Fruit fly (Drosophila melanogaster) whole organism, prepupa: ENCODE results near the gene Pak.

Source experiments
- CG11902 ChIP-seq: fragments of 200-800 bp; sonication (Bioruptor generic); optimal IDR thresholded peaks from 3 replicates; lab custom pipeline; 2016; ENCODE audit warnings: missing biosample characterization, missing genetic modification characterization
- CG16779 ChIP-seq: fragments of 200-800 bp; sonication (Bioruptor generic); optimal IDR thresholded peaks from 3 replicates; lab custom pipeline; 2017; ENCODE audit warnings: missing biosample characterization, mild to moderate bottlenecking, missing genetic modification characterization
- CG32006 ChIP-seq: fragments of 200-800 bp; sonication (Bioruptor generic); optimal IDR thresholded peaks from 3 replicates; lab custom pipeline; 2017; ENCODE audit warnings: missing biosample characterization, mild to moderate bottlenecking, missing genetic modification characterization
- CG6808 ChIP-seq: fragments of 200-800 bp; sonication (Bioruptor generic); optimal IDR thresholded peaks from 3 replicates; lab custom pipeline; 2017; ENCODE audit warnings: missing biosample characterization, missing genetic modification characterization, mild to moderate bottlenecking, moderate library complexity, missing genetic modification reagents
- CG6854 ChIP-seq: fragments of 200-800 bp; sonication (Bioruptor generic); optimal IDR thresholded peaks from 2 replicates; lab custom pipeline; 2017; ENCODE audit warnings: missing biosample characterization, mild to moderate bottlenecking, missing genetic modification characterization
- Eip78C ChIP-seq: fragments of 200-800 bp; sonication (Bioruptor generic); peaks from one replicate; lab custom pipeline; 2016; ENCODE audit warnings: missing biosample characterization, missing genetic modification characterization
- Ets21C ChIP-seq: fragments of 200-800 bp; sonication (Bioruptor generic); optimal IDR thresholded peaks from 3 replicates; lab custom pipeline; 2016; ENCODE audit warnings: missing biosample characterization, missing genetic modification characterization
- Gug ChIP-seq: fragments of 200-800 bp; sonication (Bioruptor generic); IDR thresholded peaks from 2 replicates; pipeline ENCODE4 v1.3.6; 2022; ENCODE audit warnings: missing biosample characterization, missing genetic modification characterization
- Sox102F ChIP-seq: fragments of 200-800 bp; sonication (Bioruptor generic); optimal IDR thresholded peaks from 2 replicates; lab custom pipeline; 2016; ENCODE audit warnings: missing biosample characterization, mild to moderate bottlenecking, missing genetic modification characterization
- eg ChIP-seq: fragments of 200-800 bp; sonication (Bioruptor generic); IDR thresholded peaks from 3 replicates; pipeline ENCODE4 v1.3.6; 2022; ENCODE audit warnings: missing biosample characterization, missing genetic modification characterization
- spab ChIP-seq: fragments of 200-800 bp; sonication (Bioruptor generic); optimal IDR thresholded peaks from 2 replicates; lab custom pipeline; 2017; ENCODE audit warnings: missing biosample characterization, mild to moderate bottlenecking, missing genetic modification characterization, missing genetic modification reagents
- svp ChIP-seq: fragments of 200-800 bp; sonication (Bioruptor generic); peaks from one replicate; lab custom pipeline; 2016; ENCODE audit warnings: missing biosample characterization, missing genetic modification characterization
- topi ChIP-seq: fragments of 200-800 bp; sonication (Bioruptor generic); optimal IDR thresholded peaks from 3 replicates; lab custom pipeline; 2016; ENCODE audit warnings: missing biosample characterization, missing genetic modification characterization

- TF ChIP-seq topi (GFP tag; lab: Kevin White, UChicago) (no peak), CG6808 (GFP tag; lab: Kevin White, UChicago) (no peak), Sox102F (peak; percentile 9), spab (GFP tag; lab: Kevin White, UChicago) (no peak), CG32006 (GFP tag; lab: Kevin White, UChicago) (no peak), CG11902 (no peak), Eip78C (no peak), CG6854 (no peak), eg (GFP tag; lab: Robert Waterston, UW) (no peak), svp (GFP tag; lab: Kevin White, UChicago) (no peak), Ets21C (GFP tag; lab: Kevin White, UChicago) (no peak), CG16779 (no peak), Gug (GFP tag; lab: Robert Waterston, UW) (no peak)
Observed at dm6 chr3R:6399289-6399688, 48.6 kb downstream of the Pak start.
